Worm (Caenorhabditis elegans): ENCODE measurements around the gene F49A5.10.

- no peak for TF ChIP-seq elt-2 (tag; optimal IDR thresholded peaks at IDR 0.05)
- TF ChIP-seq mdl-1 (tag; optimal IDR thresholded peaks at IDR 0.05), result no peak
- no peak for TF ChIP-seq skn-1 (tag; optimal IDR thresholded peaks at IDR 0.05)
Measured at ce11 chrV:16919675-16920074, 44.6 kb downstream of the F49A5.10 start.
